Fruit fly (Drosophila melanogaster): ENCODE measurements around the gene mtgo.
A peak's percentile ranks its signal among the peaks of the same experiment; 100 is the strongest.

dm6 chr2L:16523091-16523490 lies 21.7 kb upstream of the mtgo start:
- TF ChIP-seq nerfin-1 (tag; optimal IDR thresholded peaks at IDR 0.05) = peak; percentile 34
- no peak for TF ChIP-seq CG14965 (GFP tag; optimal IDR thresholded peaks at IDR 0.05; ENCODE audit: borderline replicate concordance)
- no peak for TF ChIP-seq CG12236 (GFP tag; optimal IDR thresholded peaks at IDR 0.05)
- no peak for TF ChIP-seq Mrtf (GFP tag; IDR thresholded peaks at IDR 0.05)
- no peak for TF ChIP-seq CG4730 (GFP tag; IDR thresholded peaks at IDR 0.05)
- TF ChIP-seq gcm (GFP tag; optimal IDR thresholded peaks at IDR 0.05) = no peak
- no peak for TF ChIP-seq knrl (GFP tag; IDR thresholded peaks at IDR 0.05; ENCODE audit: partially characterized antibody)
- peak; percentile 80 for TF ChIP-seq fd64A (GFP tag; optimal IDR thresholded peaks at IDR 0.05)
- no peak for TF ChIP-seq Chrac-16 (GFP tag; optimal IDR thresholded peaks at IDR 0.05)
- TF ChIP-seq Pdp1 (GFP tag; optimal IDR thresholded peaks at IDR 0.05) = no peak
- peak; percentile 73 for TF ChIP-seq CG6813 (GFP tag; optimal IDR thresholded peaks at IDR 0.05)
- no peak for TF ChIP-seq CG6765 (GFP tag; optimal IDR thresholded peaks at IDR 0.05)
- TF ChIP-seq gcm2 (GFP tag; optimal IDR thresholded peaks at IDR 0.05) = no peak

Measured in whole organism, embryonic.